Worm (Caenorhabditis elegans) whole organism, young adult: ENCODE results near the gene srv-24.
"Not testable (repeated sequence)": the region's sequence is repeated elsewhere in the genome, so short reads cannot be mapped to it uniquely, and the experiment has no call there.

Experiments used
- B0336.3 ChIP-seq: fragments of 200-800 bp; sonication (Bioruptor generic); IDR thresholded peaks from 2 replicates; pipeline ENCODE4 v1.3.6; 2022; ENCODE audit warnings: missing genetic modification characterization, missing compliant biosample characterization
- C06A6.2 ChIP-seq: fragments of 200-800 bp; sonication (Bioruptor generic); conservative IDR thresholded peaks from 2 replicates; pipeline ENCODE4 v1.3.6; 2022; ENCODE audit warnings: missing genetic modification characterization, missing compliant biosample characterization
- C17E4.6 ChIP-seq: fragments of 200-800 bp; sonication (Bioruptor generic); IDR thresholded peaks from 2 replicates; pipeline ENCODE4 v1.3.6; 2022; ENCODE audit warnings: missing genetic modification reagents, missing genetic modification characterization, missing compliant biosample characterization
- F10E7.11 ChIP-seq: sonication (generic microtip); optimal IDR thresholded peaks from 2 replicates; lab custom pipeline; 2017; ENCODE audit warnings: mild to moderate bottlenecking, missing genetic modification characterization, moderate library complexity, missing compliant biosample characterization
- F22D6.2 ChIP-seq: sonication (generic microtip); optimal IDR thresholded peaks from 2 replicates; lab custom pipeline; 2016; ENCODE audit warnings: mild to moderate bottlenecking, missing genetic modification characterization, missing compliant biosample characterization
- F23B12.7 ChIP-seq: sonication (generic microtip); optimal IDR thresholded peaks from 2 replicates; lab custom pipeline; 2017; ENCODE audit warnings: missing genetic modification characterization, mild to moderate bottlenecking, missing compliant biosample characterization, antibody characterized with exemption, moderate library complexity; ENCODE audit not compliant: insufficient read depth
- F33H1.4 ChIP-seq: fragments of 200-800 bp; sonication (Bioruptor generic); IDR thresholded peaks from 2 replicates; pipeline ENCODE4 v1.3.6; 2022; ENCODE audit warnings: missing genetic modification reagents, missing genetic modification characterization, missing compliant biosample characterization
- F55B11.4 ChIP-seq: sonication (generic microtip); optimal IDR thresholded peaks from 2 replicates; lab custom pipeline; 2016; ENCODE audit warnings: missing compliant biosample characterization, missing genetic modification characterization, borderline replicate concordance; ENCODE audit not compliant: insufficient read depth
- K12H6.12 ChIP-seq: fragments of 200-800 bp; sonication (Bioruptor generic); optimal IDR thresholded peaks from 2 replicates; lab custom pipeline; 2018; ENCODE audit warnings: mild to moderate bottlenecking, missing genetic modification characterization, missing compliant biosample characterization
- Y53F4B.3 ChIP-seq: fragments of 200-800 bp; sonication (Bioruptor generic); IDR thresholded peaks from 2 replicates; pipeline ENCODE4 v1.3.6; 2022; ENCODE audit warnings: missing genetic modification reagents, missing genetic modification characterization, missing compliant biosample characterization
- Y79H2A.3 ChIP-seq: fragments of 200-800 bp; sonication (Bioruptor generic); conservative IDR thresholded peaks from 2 replicates; pipeline ENCODE4 v1.3.6; 2022; ENCODE audit warnings: missing genetic modification reagents, missing genetic modification characterization, missing compliant biosample characterization
- ama-1 ChIP-seq, 3 experiments: fragments of 150-350 bp in 1 of 3; sonication (generic microtip) in 2 of 3; optimal IDR thresholded peaks; 2 replicates each; lab custom pipeline; 2014 to 2018; ENCODE audit warnings: missing biosample characterization in 2 of 3, missing genetic modification characterization in 2 of 3, missing genetic modification reagents in 2 of 3
- athp-1 ChIP-seq: sonication (generic microtip); optimal IDR thresholded peaks from 2 replicates; lab custom pipeline; 2017; ENCODE audit warnings: mild to moderate bottlenecking, missing genetic modification characterization, missing compliant biosample characterization
- bed-1 ChIP-seq: fragments of 200-800 bp; sonication (Bioruptor generic); IDR thresholded peaks from 2 replicates; pipeline ENCODE4 v1.3.6; 2022; ENCODE audit warnings: missing genetic modification reagents, missing genetic modification characterization, missing compliant biosample characterization
- ceh-58 ChIP-seq: fragments of 200-800 bp; sonication (Bioruptor generic); IDR thresholded peaks from 2 replicates; pipeline ENCODE4 v1.3.6; 2022; ENCODE audit warnings: missing genetic modification characterization, missing compliant biosample characterization
- die-1 ChIP-seq: sonication (generic microtip); optimal IDR thresholded peaks from 2 replicates; lab custom pipeline; 2016; ENCODE audit warnings: missing genotype, mild to moderate bottlenecking, missing genetic modification characterization, missing compliant biosample characterization
- dpff-1 ChIP-seq: sonication (generic microtip); optimal IDR thresholded peaks from 2 replicates; lab custom pipeline; 2017; ENCODE audit warnings: mild to moderate bottlenecking, missing genetic modification characterization, missing compliant biosample characterization
- fkh-3 ChIP-seq: sonication (generic microtip); optimal IDR thresholded peaks from 2 replicates; lab custom pipeline; 2016; ENCODE audit warnings: mild to moderate bottlenecking, missing genetic modification characterization, missing compliant biosample characterization
- hmg-1.2 ChIP-seq: fragments of 200-800 bp; sonication (Bioruptor generic); IDR thresholded peaks from 2 replicates; pipeline ENCODE4 v1.3.6; 2022; ENCODE audit warnings: missing genetic modification reagents, missing genetic modification characterization, missing compliant biosample characterization
- lag-1 ChIP-seq: fragments of 200-800 bp; sonication (Bioruptor generic); IDR thresholded peaks from 2 replicates; pipeline ENCODE4 v1.3.6; 2022; ENCODE audit warnings: missing genetic modification reagents, missing genetic modification characterization, missing compliant biosample characterization
- let-607 ChIP-seq, 2 experiments: fragments of 200-800 bp in 1 of 2; sonication (Bioruptor generic) in 1 of 2; sonication (generic microtip) in 1 of 2; optimal IDR thresholded peaks; 2 replicates each; lab custom pipeline; 2016 to 2018; ENCODE audit warnings: mild to moderate bottlenecking in 2 of 2, missing compliant biosample characterization in 2 of 2, missing genetic modification characterization in 2 of 2, moderate library complexity in 2 of 2, missing genotype in 1 of 2
- lsl-1 ChIP-seq: fragments of 200-800 bp; sonication (Bioruptor generic); optimal IDR thresholded peaks from 2 replicates; lab custom pipeline; 2018; ENCODE audit warnings: mild to moderate bottlenecking, missing genetic modification characterization, moderate library complexity, missing compliant biosample characterization
- madf-6 ChIP-seq: fragments of 200-800 bp; sonication (Bioruptor generic); IDR thresholded peaks from 2 replicates; pipeline ENCODE4 v1.3.6; 2022; ENCODE audit warnings: missing genetic modification reagents, missing genetic modification characterization, missing compliant biosample characterization
- madf-8 ChIP-seq: fragments of 200-800 bp; sonication (Bioruptor generic); conservative IDR thresholded peaks from 2 replicates; pipeline ENCODE4 v1.3.6; 2022; ENCODE audit warnings: missing genetic modification reagents, missing genetic modification characterization, missing compliant biosample characterization
- mel-28 ChIP-seq: sonication (generic microtip); optimal IDR thresholded peaks from 2 replicates; lab custom pipeline; 2016; ENCODE audit warnings: borderline replicate concordance, mild to moderate bottlenecking, missing genetic modification characterization, missing compliant biosample characterization
- nfyb-1 ChIP-seq: fragments of 200-800 bp; sonication (Bioruptor generic); IDR thresholded peaks from 2 replicates; pipeline ENCODE4 v1.3.6; 2022; ENCODE audit warnings: missing genetic modification reagents, missing genetic modification characterization, missing compliant biosample characterization
- pha-4 ChIP-seq: fragments of 150-350 bp; sonication (generic microtip); optimal IDR thresholded peaks from 2 replicates; lab custom pipeline; 2014; ENCODE audit warnings: missing biosample characterization, missing genetic modification reagents, missing genetic modification characterization
- snpc-1.1 ChIP-seq: sonication (generic microtip); optimal IDR thresholded peaks from 2 replicates; lab custom pipeline; 2017; ENCODE audit warnings: missing genetic modification characterization, mild to moderate bottlenecking, missing compliant biosample characterization, antibody characterized with exemption, moderate library complexity, missing genotype, missing genetic modification reagents; ENCODE audit not compliant: insufficient read depth
- snpc-3.4 ChIP-seq: sonication (generic microtip); optimal IDR thresholded peaks from 2 replicates; lab custom pipeline; 2017; ENCODE audit warnings: missing genetic modification characterization, mild to moderate bottlenecking, missing compliant biosample characterization, antibody characterized with exemption, moderate library complexity, missing genotype, missing genetic modification reagents
- snpc-4 ChIP-seq, 5 experiments: fragments of 150-350 bp in 1 of 5; sonication (generic microtip) in 4 of 5; optimal IDR thresholded peaks; 2 replicates each; lab custom pipeline; 2014 to 2018; ENCODE audit warnings: missing genetic modification characterization in 5 of 5, missing biosample characterization in 3 of 5, antibody characterized with exemption in 2 of 5, mild to moderate bottlenecking in 2 of 5, missing compliant biosample characterization in 2 of 5, missing genotype in 2 of 5, moderate library complexity in 2 of 5, missing genetic modification reagents in 1 of 5
- tlf-1 ChIP-seq: fragments of 200-800 bp; sonication (Bioruptor generic); optimal IDR thresholded peaks from 2 replicates; lab custom pipeline; 2018; ENCODE audit warnings: mild to moderate bottlenecking, missing genetic modification characterization, missing compliant biosample characterization
- zfh-2 ChIP-seq: fragments of 200-800 bp; sonication (Bioruptor generic); conservative IDR thresholded peaks from 2 replicates; pipeline ENCODE4 v1.3.6; 2022; ENCODE audit warnings: missing genetic modification reagents, missing genetic modification characterization, missing compliant biosample characterization
- ztf-6 ChIP-seq: fragments of 200-800 bp; sonication (Bioruptor generic); IDR thresholded peaks from 2 replicates; pipeline ENCODE4 v1.3.6; 2022; ENCODE audit warnings: missing genetic modification reagents, missing genetic modification characterization, missing compliant biosample characterization

The srv-24 gene

ce11 chrIV:6321667-6322066 lies 31.0 kb upstream of the srv-24 start, which contains the start of gene Y73B6BL.29 (continued):
- TF ChIP-seq bed-1 (GFP tag; lab: Robert Waterston, UW) (0 out of 2 replicates have a peak, but pooled peaks have one; percentile 63), athp-1 (tag; lab: Kevin White, UChicago) (peak; percentile 39), nfyb-1 (peak; percentile 63), ama-1 (optimal IDR thresholded peaks at IDR 0.05; lab: Kevin White, UChicago) (no peak), ama-1 (GFP tag; optimal IDR thresholded peaks at IDR 0.05; lab: Kevin White, UChicago) (peak in 1 of 2 experiments; percentile 69), F55B11.4 (tag; lab: Kevin White, UChicago) (no peak), madf-8 (GFP tag; lab: Robert Waterston, UW) (peak; percentile 55; the same call in 1 of the 2 replicates), F22D6.2 (tag; lab: Kevin White, UChicago) (peak; percentile 40), tlf-1 (GFP tag; lab: Kevin White, UChicago) (peak; percentile 69), lag-1 (GFP tag; lab: Robert Waterston, UW) (no peak), let-607 (tag; optimal IDR thresholded peaks at IDR 0.05; lab: Kevin White, UChicago) (peak; percentile 23 to 80)
- TF ChIP-seq, all 124 proteins: peak for 72

ce11 chrIV:6320267-6320977 lies 29.8 kb upstream of the srv-24 start:
- 0 out of 2 replicates have a peak, but pooled peaks have one; percentile 2 for TF ChIP-seq madf-8 (GFP tag; lab: Robert Waterston, UW)
- peak; percentile 41 for TF ChIP-seq snpc-1.1 (tag; lab: Kevin White, UChicago)
- TF ChIP-seq ztf-6 (GFP tag; lab: Robert Waterston, UW) = 0 out of 2 replicates have a peak, but pooled peaks have one; percentile 8
- peak; percentile 8 for TF ChIP-seq snpc-4 (GFP tag; optimal IDR thresholded peaks at IDR 0.05; lab: Kevin White, UChicago)
- peak in 3 of 4 experiments; percentile 47 to 93 (median 85) for TF ChIP-seq snpc-4 (tag; optimal IDR thresholded peaks at IDR 0.05; lab: Kevin White, UChicago)
- TF ChIP-seq hmg-1.2 = peak; percentile 50
- TF ChIP-seq madf-6 = peak; percentile 51; the same call in 1 of the 2 replicates

ce11 chrIV:6317357-6317756 lies 26.7 kb upstream of the srv-24 start, which contains the start of gene Y73B6BL.12:
Y73B6BL.12 (minus strand) TSS chrIV:6317457.
- TF ChIP-seq ceh-58, K12H6.12, zfh-2: not testable (repeated sequence)

ce11 chrIV:6307439-6307838 lies 16.8 kb upstream of the srv-24 start, which contains the start of gene csp-2:
csp-2 (plus strand) TSS chrIV:6307739.
- TF ChIP-seq F23B12.7 (tag; lab: Kevin White, UChicago) = no peak
- TF ChIP-seq athp-1 (tag; lab: Kevin White, UChicago) = no peak
- TF ChIP-seq die-1 (tag; lab: Kevin White, UChicago) = no peak
- no peak for TF ChIP-seq lsl-1 (GFP tag; lab: Kevin White, UChicago)
- TF ChIP-seq F33H1.4 (GFP tag; lab: Robert Waterston, UW) = no peak
- no peak for TF ChIP-seq fkh-3 (tag; lab: Kevin White, UChicago)
- TF ChIP-seq, all 124 proteins: peak for 0

ce11 chrIV:6303642-6304041 lies 13.0 kb upstream of the srv-24 start, which contains the start of gene srv-25:
srv-25 (minus strand) TSS chrIV:6303742.
- no peak for TF ChIP-seq zfh-2
- TF ChIP-seq hmg-1.2 = no peak
- no peak for TF ChIP-seq mel-28 (tag; lab: Kevin White, UChicago)
- no peak for TF ChIP-seq Y79H2A.3 (GFP tag; lab: Robert Waterston, UW)
- TF ChIP-seq C06A6.2 = no peak
- TF ChIP-seq snpc-3.4 (tag; lab: Kevin White, UChicago) = no peak
- no peak for TF ChIP-seq B0336.3
- no peak for TF ChIP-seq let-607 (tag; optimal IDR thresholded peaks at IDR 0.05; lab: Kevin White, UChicago)
- no peak for TF ChIP-seq Y53F4B.3 (GFP tag; lab: Robert Waterston, UW)
- no peak for TF ChIP-seq F10E7.11 (tag; lab: Kevin White, UChicago)
- TF ChIP-seq C17E4.6 (GFP tag; lab: Robert Waterston, UW) = no peak
- TF ChIP-seq lsl-1 (GFP tag; lab: Kevin White, UChicago) = no peak
- TF ChIP-seq dpff-1 = no peak
- no peak for TF ChIP-seq pha-4 (tag; lab: Kevin White, UChicago)
- TF ChIP-seq tlf-1 (GFP tag; lab: Kevin White, UChicago) = no peak
